Fruit fly (Drosophila melanogaster): ENCODE data around the gene CG33721.

Gene CG33721

DNA sequence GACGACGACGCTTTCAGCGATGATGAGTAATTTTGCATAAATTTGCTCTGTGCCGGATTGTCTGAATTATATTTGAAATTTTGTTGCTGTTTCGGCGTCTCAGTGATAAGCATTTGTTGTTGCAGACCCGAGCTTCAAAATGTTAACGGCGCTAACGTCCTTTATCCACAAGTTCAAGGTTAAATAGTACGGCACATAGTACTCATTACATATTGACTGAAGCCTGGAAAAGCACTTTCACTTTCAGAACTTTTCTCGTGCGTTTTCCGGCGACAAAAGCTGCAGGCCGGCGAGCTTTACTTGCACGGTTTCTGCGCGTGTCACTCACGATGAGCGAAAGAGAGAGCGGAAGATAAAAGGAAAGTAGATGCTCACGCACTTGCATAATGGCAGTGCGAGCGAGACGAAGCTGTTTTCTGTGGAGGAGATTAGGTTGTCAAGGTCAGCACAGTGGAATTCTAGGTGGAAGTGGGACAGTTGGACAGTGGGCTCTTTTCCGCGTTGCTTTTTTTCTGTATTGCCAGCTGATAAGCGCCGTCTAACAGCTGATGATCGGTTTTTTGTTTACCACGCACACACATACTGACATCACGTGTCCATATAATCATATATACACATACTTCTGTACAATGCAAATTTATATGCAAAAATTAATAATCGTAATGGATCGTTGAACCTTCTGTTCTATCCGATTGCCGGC lies 37.4 kb downstream of the CG33721 start:
- TF ChIP-seq psq (optimal IDR thresholded peaks at IDR 0.05), result no peak
- TF ChIP-seq Dll (optimal IDR thresholded peaks at IDR 0.05), result no peak
- no peak for TF ChIP-seq CG8478 (optimal IDR thresholded peaks at IDR 0.05)
- TF ChIP-seq EcR (GFP tag; optimal IDR thresholded peaks at IDR 0.05), result no peak
- TF ChIP-seq usp (GFP tag; optimal IDR thresholded peaks at IDR 0.05), result no peak
- TF ChIP-seq pan (optimal IDR thresholded peaks at IDR 0.05), result no peak

DNA sequence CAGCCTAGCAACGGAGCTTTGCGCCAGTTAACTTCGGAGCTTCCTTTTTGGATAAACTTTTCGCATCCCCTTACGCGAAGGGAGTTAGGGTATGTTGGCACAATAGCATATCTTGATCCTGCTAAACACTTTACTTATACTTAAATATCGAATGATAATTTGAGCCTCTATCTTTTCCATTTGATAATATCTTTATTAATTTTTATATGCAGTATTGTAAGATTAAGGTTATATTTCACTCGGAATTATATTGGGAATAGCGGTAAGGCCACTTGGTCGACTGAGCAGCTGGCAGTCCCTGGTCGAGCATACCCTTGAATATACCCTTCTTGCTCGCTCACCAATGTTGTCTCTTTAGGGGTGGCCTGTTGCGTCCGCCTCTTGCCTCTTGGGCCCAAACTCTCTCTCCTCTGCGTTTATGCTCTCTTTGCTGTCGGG lies 37.9 kb downstream of the CG33721 start:
- TF ChIP-seq pan (optimal IDR thresholded peaks at IDR 0.05), result peak; percentile 72
- no peak for TF ChIP-seq psq (optimal IDR thresholded peaks at IDR 0.05)

DNA sequence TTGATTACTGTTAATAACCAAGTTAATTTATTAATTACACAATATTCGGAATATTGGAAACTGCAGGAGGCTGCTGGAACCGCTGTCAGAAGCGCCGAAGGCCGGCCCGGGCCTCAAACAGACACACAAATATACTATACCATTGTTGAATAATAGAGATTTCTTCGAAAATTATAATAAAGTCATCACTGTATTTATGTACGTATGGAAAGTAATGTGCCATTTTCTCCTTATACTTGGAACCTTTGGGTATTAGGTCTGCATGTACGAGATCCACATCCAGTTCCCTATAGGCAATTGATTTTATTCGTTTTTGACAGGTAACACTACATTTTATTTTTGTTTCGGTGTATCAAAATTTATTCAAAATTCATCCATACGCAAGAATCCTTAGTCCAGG lies 41.7 kb downstream of the CG33721 start, which contains the start of gene CG7069:
Gene CG7069, plus strand, starts transcription at position 301 of the 400 bp plus-strand sequence.
- no peak for TF ChIP-seq pan (optimal IDR thresholded peaks at IDR 0.05)
- no peak for TF ChIP-seq EcR (GFP tag; optimal IDR thresholded peaks at IDR 0.05)
- no peak for TF ChIP-seq CG8478 (optimal IDR thresholded peaks at IDR 0.05)
- no peak for TF ChIP-seq usp (GFP tag; optimal IDR thresholded peaks at IDR 0.05)
- TF ChIP-seq Dll (optimal IDR thresholded peaks at IDR 0.05), result no peak
- TF ChIP-seq psq (optimal IDR thresholded peaks at IDR 0.05), result no peak

DNA sequence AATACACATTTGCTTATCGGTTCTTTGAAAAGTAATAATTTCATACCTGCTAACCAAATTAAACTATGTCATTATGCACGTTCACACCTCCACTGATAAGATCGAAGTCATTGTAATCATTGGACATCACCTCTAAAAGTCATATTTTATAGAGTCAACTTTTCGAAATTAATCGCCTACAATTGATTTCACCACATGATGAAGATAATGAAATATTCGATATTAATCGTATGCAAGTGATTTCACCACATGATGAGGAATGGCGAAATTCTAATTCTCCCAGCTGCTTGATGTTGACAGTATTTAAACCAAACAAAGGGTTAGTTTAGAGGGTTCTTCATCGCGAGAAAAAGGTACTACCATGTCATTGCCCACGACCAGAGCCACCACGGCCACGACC lies 44.8 kb downstream of the CG33721 start, which contains the start of gene CG18596:
Gene CG18596, plus strand, starts transcription at position 250 of the 400 bp plus-strand sequence.
- TF ChIP-seq EcR (GFP tag; optimal IDR thresholded peaks at IDR 0.05) (no peak), psq (optimal IDR thresholded peaks at IDR 0.05) (no peak), pan (optimal IDR thresholded peaks at IDR 0.05) (no peak), Dll (optimal IDR thresholded peaks at IDR 0.05) (no peak), CG8478 (optimal IDR thresholded peaks at IDR 0.05) (no peak), usp (GFP tag; optimal IDR thresholded peaks at IDR 0.05) (no peak)

DNA sequence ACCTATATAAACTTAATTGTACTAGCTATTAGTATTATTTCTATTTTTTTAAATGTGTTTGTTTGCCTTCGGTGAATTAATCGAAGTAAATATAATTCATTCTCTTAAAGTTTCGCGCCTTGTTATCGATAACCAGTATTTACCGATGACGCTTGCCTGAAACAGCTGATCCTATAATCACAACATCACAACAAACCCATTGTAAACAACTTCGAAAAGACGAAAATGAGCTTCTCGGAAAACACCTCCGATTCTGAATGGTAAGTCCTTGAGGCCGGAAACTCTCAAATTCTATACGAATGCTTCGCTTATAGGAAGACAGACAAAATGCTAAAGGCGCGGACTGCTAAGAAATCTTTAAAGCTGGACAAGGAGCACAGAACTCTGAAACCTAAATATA lies 49.1 kb downstream of the CG33721 start, which contains the start of gene CG34149:
Gene CG34149, plus strand, starts transcription at position 187 of the 400 bp plus-strand sequence.
- TF ChIP-seq psq (optimal IDR thresholded peaks at IDR 0.05) (no peak), EcR (GFP tag; optimal IDR thresholded peaks at IDR 0.05) (no peak), usp (GFP tag; optimal IDR thresholded peaks at IDR 0.05) (no peak), Dll (optimal IDR thresholded peaks at IDR 0.05) (no peak), CG8478 (optimal IDR thresholded peaks at IDR 0.05) (no peak), pan (optimal IDR thresholded peaks at IDR 0.05) (no peak)

DNA sequence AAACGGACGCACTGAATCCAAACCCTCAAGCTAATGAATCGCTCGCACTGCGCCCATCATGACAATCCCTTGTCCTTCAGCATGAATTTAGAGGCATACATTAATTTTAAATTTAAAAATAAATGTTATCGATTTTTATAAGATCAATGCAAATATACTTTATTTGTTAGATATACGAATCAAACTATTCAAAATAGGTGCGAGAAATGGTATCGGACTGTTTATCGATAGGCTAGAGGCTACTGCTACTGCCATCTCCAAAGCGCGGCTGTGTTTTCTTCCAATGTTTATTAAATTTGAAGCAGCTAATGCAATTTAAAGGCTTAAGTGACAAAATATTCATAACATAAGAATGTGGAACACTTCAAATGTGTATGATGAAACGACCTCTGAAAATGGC lies 50.2 kb downstream of the CG33721 start, which contains the start of gene CG43342:
Gene CG43342, plus strand, starts transcription at position 264 of the 400 bp plus-strand sequence.
- TF ChIP-seq Dll (optimal IDR thresholded peaks at IDR 0.05), result no peak
- TF ChIP-seq pan (optimal IDR thresholded peaks at IDR 0.05), result no peak
- no peak for TF ChIP-seq EcR (GFP tag; optimal IDR thresholded peaks at IDR 0.05)
- no peak for TF ChIP-seq psq (optimal IDR thresholded peaks at IDR 0.05)
- TF ChIP-seq CG8478 (optimal IDR thresholded peaks at IDR 0.05), result no peak
- no peak for TF ChIP-seq usp (GFP tag; optimal IDR thresholded peaks at IDR 0.05)

Measured in whole organism.